Fruit fly (Drosophila melanogaster): Measurements from ENCODE around the gene Pdha.

The Pdha gene

DNA sequence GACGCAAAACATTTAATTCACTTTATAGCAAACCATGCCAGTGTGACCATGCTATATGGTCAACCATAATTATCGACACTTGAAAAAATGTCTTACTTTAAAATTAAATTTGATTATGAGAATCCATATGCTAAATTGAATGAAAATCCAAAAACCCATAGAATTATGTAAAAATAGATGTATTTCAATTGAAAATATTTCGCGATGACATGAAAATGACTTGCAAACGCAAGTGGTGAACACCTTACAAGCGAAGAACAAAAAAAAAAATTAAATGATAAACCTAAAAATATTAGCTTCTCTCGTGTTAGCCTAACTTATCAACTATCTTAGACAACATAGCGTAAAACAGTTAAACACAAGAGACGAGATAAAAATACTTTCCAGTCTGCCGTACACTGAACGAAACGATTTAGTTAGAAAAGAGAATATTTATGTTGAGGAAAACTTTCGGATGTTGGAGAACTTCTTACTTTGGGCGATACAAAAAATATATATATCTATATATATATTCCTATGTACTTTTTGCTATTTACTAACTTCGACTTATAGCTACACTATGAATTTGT is 22.2 kb upstream of the Pdha start (continued):
- no peak for TF ChIP-seq CG6683 (GFP tag; optimal IDR thresholded peaks at IDR 0.05)
- TF ChIP-seq Sin3A (optimal IDR thresholded peaks at IDR 0.05) = no peak
- TF ChIP-seq Tbp (GFP tag; optimal IDR thresholded peaks at IDR 0.05) = no peak
- no peak for TF ChIP-seq jigr1 (GFP tag; IDR thresholded peaks at IDR 0.05)
- no peak for TF ChIP-seq Dip2 (GFP tag; IDR thresholded peaks at IDR 0.05)
- TF ChIP-seq CG2889 (GFP tag; IDR thresholded peaks at IDR 0.05) = no peak
- no peak for TF ChIP-seq Aef1 (GFP tag; IDR thresholded peaks at IDR 0.05)
- no peak for TF ChIP-seq sd (tag; optimal IDR thresholded peaks at IDR 0.05)
- peak; percentile 8; the same call in 1 of the 2 replicates for TF ChIP-seq E2f2 (GFP tag; IDR thresholded peaks at IDR 0.05)
- peak; percentile 58 for TF ChIP-seq nmo (GFP tag; optimal IDR thresholded peaks at IDR 0.05)
- TF ChIP-seq CG10366 (GFP tag; IDR thresholded peaks at IDR 0.05) = peak; percentile 50
- TF ChIP-seq lola (GFP tag; optimal IDR thresholded peaks at IDR 0.05) = peak in 1 of 3 experiments; percentile 48
- peak; percentile 24 for TF ChIP-seq cwo (GFP tag; optimal IDR thresholded peaks at IDR 0.05)
- no peak for TF ChIP-seq CG17612 (GFP tag; IDR thresholded peaks at IDR 0.05)
- peak; percentile 61 for TF ChIP-seq CG17359 (tag; optimal IDR thresholded peaks at IDR 0.05)
- no peak for TF ChIP-seq hkb (optimal IDR thresholded peaks at IDR 0.05)
- TF ChIP-seq hkb (GFP tag; IDR thresholded peaks at IDR 0.05) = peak; percentile 56
- TF ChIP-seq maf-S (GFP tag; optimal IDR thresholded peaks at IDR 0.05) = peak; percentile 49
- no peak for TF ChIP-seq CG43689 (GFP tag; IDR thresholded peaks at IDR 0.05)
- no peak for TF ChIP-seq sima (GFP tag; optimal IDR thresholded peaks at IDR 0.05)
- no peak for TF ChIP-seq gsb-n (tag; optimal IDR thresholded peaks at IDR 0.05)
- TF ChIP-seq slp2 (GFP tag; optimal IDR thresholded peaks at IDR 0.05) = peak; percentile 23
- TF ChIP-seq Doc2 (GFP tag; IDR thresholded peaks at IDR 0.05) = no peak
- TF ChIP-seq CG14965 (GFP tag; optimal IDR thresholded peaks at IDR 0.05; ENCODE audit: borderline replicate concordance) = no peak
- TF ChIP-seq ato (GFP tag; IDR thresholded peaks at IDR 0.05; ENCODE audit: partially characterized antibody) = no peak
- TF ChIP-seq chinmo (GFP tag; IDR thresholded peaks at IDR 0.05; ENCODE audit: partially characterized antibody) = no peak
- peak; percentile 71 for TF ChIP-seq unpg (GFP tag; optimal IDR thresholded peaks at IDR 0.05)
- TF ChIP-seq gt (GFP tag; IDR thresholded peaks at IDR 0.05) = no peak
- TF ChIP-seq CG33557 (GFP tag; optimal IDR thresholded peaks at IDR 0.05) = no peak
- no peak for TF ChIP-seq emc (GFP tag; optimal IDR thresholded peaks at IDR 0.05)
- TF ChIP-seq D19A (tag; optimal IDR thresholded peaks at IDR 0.05) = peak; percentile 13
- peak; percentile 77 for TF ChIP-seq Med (GFP tag)
- TF ChIP-seq Deaf1 (tag; optimal IDR thresholded peaks at IDR 0.05) = no peak
- TF ChIP-seq CG1602 (GFP tag; optimal IDR thresholded peaks at IDR 0.05) = peak; percentile 51
- TF ChIP-seq Xbp1 (GFP tag; optimal IDR thresholded peaks at IDR 0.05) = peak; percentile 65
- no peak for TF ChIP-seq CG4282 (GFP tag; optimal IDR thresholded peaks at IDR 0.05)
- TF ChIP-seq Hmr (GFP tag; optimal IDR thresholded peaks at IDR 0.05) = peak; percentile 27
- peak; percentile 53 for TF ChIP-seq Sox100B (GFP tag; optimal IDR thresholded peaks at IDR 0.05)
- TF ChIP-seq wor (GFP tag; IDR thresholded peaks at IDR 0.05) = no peak
- no peak for TF ChIP-seq CG17568 (GFP tag; optimal IDR thresholded peaks at IDR 0.05)
- TF ChIP-seq bsh (GFP tag; optimal IDR thresholded peaks at IDR 0.05) = peak; percentile 30 to 58
- no peak for TF ChIP-seq prd (optimal IDR thresholded peaks at IDR 0.05)
- peak; percentile 69; the same call in 2 of the 3 replicates for TF ChIP-seq prd (GFP tag; IDR thresholded peaks at IDR 0.05)
- TF ChIP-seq danr (GFP tag; IDR thresholded peaks at IDR 0.05) = 0 out of 2 replicates have a peak, but pooled peaks have one; percentile 6
- peak; percentile 37 for TF ChIP-seq CG9609 (GFP tag; optimal IDR thresholded peaks at IDR 0.05)
- no peak for TF ChIP-seq Optix (GFP tag; IDR thresholded peaks at IDR 0.05)
- peak; percentile 59 for TF ChIP-seq caup (GFP tag; optimal IDR thresholded peaks at IDR 0.05; ENCODE audit: severe bottlenecking)
- TF ChIP-seq Stat92E (GFP tag; optimal IDR thresholded peaks at IDR 0.05) = no peak
- TF ChIP-seq CG8924 (tag; optimal IDR thresholded peaks at IDR 0.05) = peak; percentile 57
- no peak for TF ChIP-seq en (GFP tag; optimal IDR thresholded peaks at IDR 0.05)
- no peak for TF ChIP-seq dimm (GFP tag; IDR thresholded peaks at IDR 0.05)
